Worm (Caenorhabditis elegans) whole organism, late embryonic: ENCODE measurements around the gene F19B6.3.

Experiments
- K02D7.2 ChIP-seq: sonication (generic microtip); optimal IDR thresholded peaks from 2 replicates; lab custom pipeline; 2017; ENCODE audit warnings: mild to moderate bottlenecking, missing genetic modification characterization, missing compliant biosample characterization
- K09A11.1 ChIP-seq: sonication (generic microtip); optimal IDR thresholded peaks from 2 replicates; lab custom pipeline; 2017; ENCODE audit warnings: antibody characterized with exemption, mild to moderate bottlenecking, missing genetic modification characterization, missing compliant biosample characterization; ENCODE audit not compliant: insufficient read depth
- ceh-14 ChIP-seq: sonication (generic microtip); optimal IDR thresholded peaks from 2 replicates; lab custom pipeline; 2016; ENCODE audit warnings: missing genotype, missing genetic modification characterization, missing compliant biosample characterization
- fkh-10 ChIP-seq: fragments of 150-350 bp; optimal IDR thresholded peaks from 2 replicates; lab custom pipeline; 2014; ENCODE audit warnings: missing biosample characterization, missing genetic modification reagents, missing genetic modification characterization
- hlh-13 ChIP-seq: fragments of 200-800 bp; sonication (Bioruptor generic); optimal IDR thresholded peaks from 2 replicates; lab custom pipeline; 2018; ENCODE audit warnings: mild to moderate bottlenecking, missing genetic modification characterization, missing compliant biosample characterization
- nhr-11 ChIP-seq: fragments of 150-350 bp; optimal IDR thresholded peaks from 2 replicates; lab custom pipeline; 2014; ENCODE audit warnings: missing biosample characterization, missing genetic modification characterization
- pha-2 ChIP-seq: sonication (generic microtip); optimal IDR thresholded peaks from 2 replicates; lab custom pipeline; 2017; ENCODE audit warnings: mild to moderate bottlenecking, missing genetic modification characterization, missing compliant biosample characterization
- pha-4 ChIP-seq: fragments of 150-350 bp; optimal IDR thresholded peaks from 2 replicates; lab custom pipeline; 2018; ENCODE audit warnings: missing biosample characterization, missing genetic modification reagents, missing genetic modification characterization
- pqm-1 ChIP-seq: sonication (generic microtip); optimal IDR thresholded peaks from 2 replicates; lab custom pipeline; 2016; ENCODE audit warnings: missing genetic modification characterization, missing compliant biosample characterization
- ref-2 ChIP-seq: sonication (generic microtip); optimal IDR thresholded peaks from 2 replicates; lab custom pipeline; 2016; ENCODE audit warnings: missing genetic modification characterization, missing compliant biosample characterization
- sox-4 ChIP-seq: sonication (generic microtip); optimal IDR thresholded peaks from 2 replicates; lab custom pipeline; 2017; ENCODE audit warnings: mild to moderate bottlenecking, missing genetic modification characterization, inconsistent platforms, missing compliant biosample characterization
- tbx-2 ChIP-seq: sonication (generic microtip); optimal IDR thresholded peaks from 2 replicates; lab custom pipeline; 2016; ENCODE audit warnings: missing genetic modification characterization, missing compliant biosample characterization

DNA sequence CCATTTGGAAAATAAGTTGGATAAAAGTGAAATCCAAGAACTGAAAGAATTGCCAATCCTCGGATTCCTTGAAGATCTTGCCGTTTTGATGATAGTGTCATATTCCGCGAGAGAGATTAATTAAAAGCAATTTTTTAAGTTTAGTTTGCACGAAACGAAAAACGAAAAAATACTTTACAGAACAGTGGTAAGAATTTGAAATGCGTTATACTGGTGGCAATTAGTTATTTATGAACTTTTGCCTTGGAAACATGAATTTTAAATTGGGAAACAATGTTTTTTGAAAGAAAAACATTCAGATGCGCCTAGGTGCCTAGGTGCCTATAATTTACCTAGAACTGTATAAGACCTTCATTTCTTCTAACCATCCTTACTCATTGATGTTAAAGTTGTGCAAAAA lies 19.3 kb upstream of the F19B6.3 start, which contains the start of gene oac-57:
- TF ChIP-seq fkh-10 (GFP tag; lab: Kevin White, UChicago) (no peak), K09A11.1 (tag; lab: Kevin White, UChicago) (no peak), pqm-1 (tag; lab: Kevin White, UChicago) (no peak), ceh-14 (tag; lab: Kevin White, UChicago) (no peak), nhr-11 (no peak), tbx-2 (tag; lab: Kevin White, UChicago) (no peak), sox-4 (tag; lab: Kevin White, UChicago) (no peak), pha-2 (tag; lab: Kevin White, UChicago) (no peak), ref-2 (tag; lab: Kevin White, UChicago) (no peak), pha-4 (tag; lab: Kevin White, UChicago) (no peak), hlh-13 (GFP tag; lab: Kevin White, UChicago) (no peak), K02D7.2 (no peak)
